Worm (Caenorhabditis elegans): ENCODE measurements around the gene srb-1.

The srb-1 gene

ce11 chrII:5157525-5157924, 13.3 kb downstream of the srb-1 start, which contains the start of gene srb-13:
TSS of gene srb-13 (minus strand) at chrII:5157625.
- TF ChIP-seq ztf-4 (tag; optimal IDR thresholded peaks at IDR 0.05), result no peak
- TF ChIP-seq nhr-129 (tag; optimal IDR thresholded peaks at IDR 0.05), result no peak
- no peak for TF ChIP-seq nhr-12 (tag; optimal IDR thresholded peaks at IDR 0.05)
- TF ChIP-seq sem-4 (tag; optimal IDR thresholded peaks at IDR 0.05), result no peak
- no peak for TF ChIP-seq crh-2 (tag; optimal IDR thresholded peaks at IDR 0.05)
- no peak for TF ChIP-seq fos-1 (tag; optimal IDR thresholded peaks at IDR 0.05)
- TF ChIP-seq elt-3 (tag; optimal IDR thresholded peaks at IDR 0.05), result no peak
- TF ChIP-seq C34F6.9 (tag; optimal IDR thresholded peaks at IDR 0.05), result no peak
- TF ChIP-seq ZK546.5 (tag; optimal IDR thresholded peaks at IDR 0.05), result no peak
- TF ChIP-seq egl-27 (tag; optimal IDR thresholded peaks at IDR 0.05), result no peak
- TF ChIP-seq snpc-4 (tag; optimal IDR thresholded peaks at IDR 0.05), result no peak
- TF ChIP-seq lin-13 (GFP tag; optimal IDR thresholded peaks at IDR 0.05), result no peak

- no peak for TF ChIP-seq crh-2 (tag; optimal IDR thresholded peaks at IDR 0.05)
- TF ChIP-seq ZK546.5 (tag; optimal IDR thresholded peaks at IDR 0.05), result no peak
- no peak for TF ChIP-seq ztf-1 (GFP tag; conservative IDR thresholded peaks at IDR 0.05)
- no peak for TF ChIP-seq zag-1 (tag; optimal IDR thresholded peaks at IDR 0.05)
- TF ChIP-seq nhr-21 (tag; optimal IDR thresholded peaks at IDR 0.05), result no peak
- TF ChIP-seq nhr-129 (tag; optimal IDR thresholded peaks at IDR 0.05), result no peak
- TF ChIP-seq nhr-12 (tag; optimal IDR thresholded peaks at IDR 0.05), result no peak
- no peak for TF ChIP-seq R02D3.7 (tag; optimal IDR thresholded peaks at IDR 0.05)
- TF ChIP-seq elt-3 (tag; optimal IDR thresholded peaks at IDR 0.05), result no peak
Measured at ce11 chrII:5156983-5157382, 13.8 kb downstream of the srb-1 start, which contains the start of gene msp-45. TSS of gene msp-45 (minus strand) at chrII:5157083.

ce11 chrII:5154540-5154939, 16.3 kb downstream of the srb-1 start, which contains the start of gene srb-12:
TSS of gene srb-12 (minus strand) at chrII:5154640.
- TF ChIP-seq nhr-77 (tag; optimal IDR thresholded peaks at IDR 0.05) (no peak), lin-39 (tag; optimal IDR thresholded peaks at IDR 0.05) (no peak), lin-13 (GFP tag; optimal IDR thresholded peaks at IDR 0.05) (no peak), F13H6.1 (tag; optimal IDR thresholded peaks at IDR 0.05) (no peak), R02D3.7 (tag; optimal IDR thresholded peaks at IDR 0.05) (no peak), mbf-1 (tag; optimal IDR thresholded peaks at IDR 0.05) (no peak), ama-1 (optimal IDR thresholded peaks at IDR 0.05) (no peak), nhr-25 (tag; optimal IDR thresholded peaks at IDR 0.05) (no peak), nhr-12 (tag; optimal IDR thresholded peaks at IDR 0.05) (no peak), sma-9 (GFP tag; optimal IDR thresholded peaks at IDR 0.05) (no peak), sma-9 (tag; optimal IDR thresholded peaks at IDR 0.05) (no peak), sem-4 (tag; optimal IDR thresholded peaks at IDR 0.05) (no peak), lsy-2 (tag; optimal IDR thresholded peaks at IDR 0.05) (no peak), elt-3 (tag; optimal IDR thresholded peaks at IDR 0.05) (no peak), crh-2 (tag; optimal IDR thresholded peaks at IDR 0.05) (no peak)

- no peak for TF ChIP-seq elt-3 (tag; optimal IDR thresholded peaks at IDR 0.05)
Measured at ce11 chrII:5150829-5151228, 20.0 kb downstream of the srb-1 start, which contains the start of gene srb-16. TSS of gene srb-16 (minus strand) at chrII:5150929.

- TF ChIP-seq sma-3 (GFP tag; optimal IDR thresholded peaks at IDR 0.05) (no peak), lin-39 (tag; optimal IDR thresholded peaks at IDR 0.05) (no peak), ceh-16 (tag; optimal IDR thresholded peaks at IDR 0.05) (no peak), blmp-1 (tag; optimal IDR thresholded peaks at IDR 0.05; ENCODE audit: insufficient read depth) (no peak), lsy-2 (tag; optimal IDR thresholded peaks at IDR 0.05) (no peak), mab-5 (tag; optimal IDR thresholded peaks at IDR 0.05) (no peak), F13H6.1 (tag; optimal IDR thresholded peaks at IDR 0.05) (no peak), nhr-237 (tag; optimal IDR thresholded peaks at IDR 0.05) (no peak), nhr-77 (tag; optimal IDR thresholded peaks at IDR 0.05) (no peak)
Measured at ce11 chrII:5148349-5148748, 22.5 kb downstream of the srb-1 start, which contains the start of gene F58A6.5. TSS of gene F58A6.5 (minus strand) at chrII:5148449.

DNA sequence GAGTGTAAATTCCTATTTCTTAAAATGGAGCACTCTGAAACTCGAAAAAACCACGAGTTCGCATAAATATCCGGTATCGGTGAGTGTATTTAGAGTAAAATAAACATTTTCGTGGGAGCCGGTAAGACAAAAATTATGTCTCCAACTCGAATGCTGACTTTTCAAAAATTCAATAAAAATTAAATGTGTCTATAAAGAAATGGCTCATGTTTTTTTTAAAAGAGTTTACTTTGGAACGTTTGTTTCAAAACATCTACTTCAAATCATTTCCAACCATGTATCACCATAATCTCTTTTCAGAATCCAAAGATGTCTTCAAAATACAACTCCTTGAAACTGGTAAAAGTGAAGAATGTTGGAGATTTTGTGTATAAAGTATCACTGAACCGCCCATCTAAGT, 28.2 kb downstream of the srb-1 start, which contains the start of gene F58A6.1:
Gene F58A6.1 (plus strand): TSS at position 301 of the 400 bp plus-strand sequence.
- TF ChIP-seq lin-11 (tag; optimal IDR thresholded peaks at IDR 0.05) (no peak), ztf-4 (tag; optimal IDR thresholded peaks at IDR 0.05) (no peak), sma-3 (GFP tag; optimal IDR thresholded peaks at IDR 0.05) (no peak), nhr-11 (tag; optimal IDR thresholded peaks at IDR 0.05) (no peak), nhr-237 (tag; optimal IDR thresholded peaks at IDR 0.05) (no peak), crh-2 (tag; optimal IDR thresholded peaks at IDR 0.05) (no peak)
